Worm (Caenorhabditis elegans) whole organism, L1 larva: ENCODE data around the gene sym-4.

ENCODE experiments used
- C04F5.9 ChIP-seq: sonication (generic microtip); optimal IDR thresholded peaks from 2 replicates; lab custom pipeline; 2016; ENCODE audit warnings: missing genetic modification characterization, missing compliant biosample characterization
- C16A3.4 ChIP-seq: fragments of 150-350 bp; optimal IDR thresholded peaks from 2 replicates; lab custom pipeline; 2014; ENCODE audit warnings: missing biosample characterization, missing genetic modification characterization
- F16B12.6 ChIP-seq: fragments of 150-350 bp; optimal IDR thresholded peaks from 2 replicates; lab custom pipeline; 2014; ENCODE audit warnings: missing biosample characterization, missing genetic modification characterization
- Y116A8C.19 ChIP-seq: sonication (generic microtip); optimal IDR thresholded peaks from 2 replicates; lab custom pipeline; 2016; ENCODE audit warnings: missing compliant biosample characterization, missing genetic modification characterization, borderline replicate concordance
- aha-1 ChIP-seq: fragments of 150-350 bp; optimal IDR thresholded peaks from 2 replicates; lab custom pipeline; 2014; ENCODE audit warnings: missing biosample characterization, missing genetic modification characterization
- blmp-1 ChIP-seq: fragments of 150-350 bp; optimal IDR thresholded peaks from 2 replicates; lab custom pipeline; 2014; ENCODE audit warnings: missing biosample characterization, missing genetic modification characterization
- ceh-82 ChIP-seq, 3 experiments: fragments of 150-350 bp in 1 of 3; sonication (generic microtip) in 2 of 3; optimal IDR thresholded peaks; 2 replicates each; lab custom pipeline; 2014 to 2017; ENCODE audit warnings: missing biosample characterization in 3 of 3, missing genetic modification characterization in 3 of 3
- ceh-90 ChIP-seq: sonication (generic microtip); optimal IDR thresholded peaks from 2 replicates; lab custom pipeline; 2016; ENCODE audit warnings: missing genetic modification characterization, missing compliant biosample characterization
- ces-1 ChIP-seq: fragments of 150-350 bp; optimal IDR thresholded peaks from 2 replicates; lab custom pipeline; 2014; ENCODE audit warnings: missing biosample characterization, missing genetic modification reagents, missing genetic modification characterization
- dpl-1 ChIP-seq, 3 experiments: fragments of 150-350 bp in 2 of 3; sonication (generic microtip) in 1 of 3; optimal IDR thresholded peaks; 2 replicates each; lab custom pipeline; 2014 to 2017; ENCODE audit warnings: missing biosample characterization in 3 of 3, missing genetic modification characterization in 3 of 3, missing genetic modification reagents in 3 of 3
- efl-1 ChIP-seq, 4 experiments: fragments of 150-350 bp; optimal IDR thresholded peaks in 3 of 4; peaks in 1 of 4; 1 replicate in 1 of 4; 2 replicates in 3 of 4; lab custom pipeline; 2014; ENCODE audit warnings: missing biosample characterization in 2 of 4, missing genetic modification characterization in 2 of 4, missing genetic modification reagents in 2 of 4
- egl-13 ChIP-seq: sonication (generic microtip); optimal IDR thresholded peaks from 2 replicates; lab custom pipeline; 2016; ENCODE audit warnings: missing genotype, missing genetic modification reagents, missing genetic modification characterization, missing compliant biosample characterization
- egl-27 ChIP-seq, 2 experiments: fragments of 150-350 bp in 1 of 2; sonication (generic microtip); optimal IDR thresholded peaks; 3 replicates each; lab custom pipeline; 2017 to 2018; ENCODE audit warnings: missing biosample characterization in 2 of 2, missing genetic modification characterization in 2 of 2, missing genetic modification reagents in 2 of 2
- elt-3 ChIP-seq, 6 experiments: fragments of 150-350 bp in 1 of 6; sonication (generic microtip); optimal IDR thresholded peaks; 2 replicates each; lab custom pipeline; 2017 to 2018; ENCODE audit warnings: missing biosample characterization in 6 of 6, missing genetic modification characterization in 6 of 6, inconsistent platforms in 1 of 6
- ets-5 ChIP-seq: fragments of 200-800 bp; sonication (Bioruptor generic); IDR thresholded peaks from 2 replicates; pipeline ENCODE4 v1.3.6; 2022; ENCODE audit warnings: missing genetic modification characterization, missing compliant biosample characterization
- fkh-8 ChIP-seq: sonication (generic microtip); optimal IDR thresholded peaks from 2 replicates; lab custom pipeline; 2016; ENCODE audit warnings: mild to moderate bottlenecking, missing genetic modification characterization, missing compliant biosample characterization
- fos-1 ChIP-seq: fragments of 150-350 bp; optimal IDR thresholded peaks from 2 replicates; lab custom pipeline; 2014; ENCODE audit warnings: missing biosample characterization, missing genetic modification characterization
- grh-1 ChIP-seq: fragments of 200-800 bp; sonication (Bioruptor generic); IDR thresholded peaks from 2 replicates; pipeline ENCODE4 v1.3.6; 2022; ENCODE audit warnings: missing genetic modification reagents, missing genetic modification characterization, missing compliant biosample characterization
- hlh-17 ChIP-seq: fragments of 200-800 bp; sonication (Bioruptor generic); optimal IDR thresholded peaks from 2 replicates; lab custom pipeline; 2018; ENCODE audit warnings: missing genetic modification characterization, mild to moderate bottlenecking, missing compliant biosample characterization, moderate library complexity, borderline replicate concordance
- hlh-4 ChIP-seq: sonication (generic microtip); optimal IDR thresholded peaks from 2 replicates; lab custom pipeline; 2016; ENCODE audit warnings: mild to moderate bottlenecking, missing genetic modification characterization, missing compliant biosample characterization
- lin-39 ChIP-seq: fragments of 150-350 bp; optimal IDR thresholded peaks from 2 replicates; lab custom pipeline; 2014; ENCODE audit warnings: missing biosample characterization, missing genetic modification reagents, missing genetic modification characterization
- lsy-2 ChIP-seq, 2 experiments: fragments of 150-350 bp; optimal IDR thresholded peaks; 2 replicates each; lab custom pipeline; 2014; ENCODE audit warnings: missing biosample characterization in 2 of 2, missing genetic modification characterization in 2 of 2
- mab-9 ChIP-seq: fragments of 200-800 bp; sonication (Bioruptor generic); IDR thresholded peaks from 2 replicates; pipeline ENCODE4 v1.3.6; 2022; ENCODE audit warnings: missing genetic modification reagents, missing genetic modification characterization, missing compliant biosample characterization
- nhr-11 ChIP-seq: fragments of 150-350 bp; optimal IDR thresholded peaks from 2 replicates; lab custom pipeline; 2014; ENCODE audit warnings: missing biosample characterization, missing genetic modification characterization
- nhr-12 ChIP-seq: sonication (generic microtip); optimal IDR thresholded peaks from 2 replicates; lab custom pipeline; 2017; ENCODE audit warnings: missing biosample characterization, missing genetic modification characterization
- nhr-19 ChIP-seq: fragments of 200-800 bp; sonication (Bioruptor generic); conservative IDR thresholded peaks from 2 replicates; pipeline ENCODE4 v1.3.6; 2022; ENCODE audit warnings: missing genetic modification characterization, missing compliant biosample characterization
- nhr-20 ChIP-seq: sonication (generic microtip); optimal IDR thresholded peaks from 2 replicates; lab custom pipeline; 2016; ENCODE audit warnings: mild to moderate bottlenecking, missing genetic modification characterization, missing compliant biosample characterization
- nhr-237 ChIP-seq: fragments of 150-350 bp; optimal IDR thresholded peaks from 2 replicates; lab custom pipeline; 2014; ENCODE audit warnings: missing biosample characterization, missing genetic modification characterization
- nhr-47 ChIP-seq: sonication (generic microtip); optimal IDR thresholded peaks from 2 replicates; lab custom pipeline; 2016; ENCODE audit warnings: mild to moderate bottlenecking, missing genetic modification characterization, moderate library complexity, missing compliant biosample characterization
- nhr-71 ChIP-seq: sonication (generic microtip); optimal IDR thresholded peaks from 2 replicates; lab custom pipeline; 2016; ENCODE audit warnings: mild to moderate bottlenecking, missing genetic modification characterization, moderate library complexity, missing compliant biosample characterization
- nhr-84 ChIP-seq: sonication (generic microtip); optimal IDR thresholded peaks from 2 replicates; lab custom pipeline; 2017; ENCODE audit warnings: missing biosample characterization, missing genetic modification characterization
- pag-3 ChIP-seq: sonication (generic microtip); optimal IDR thresholded peaks from 2 replicates; lab custom pipeline; 2017; ENCODE audit warnings: missing genetic modification characterization, mild to moderate bottlenecking, missing compliant biosample characterization, antibody characterized with exemption, borderline replicate concordance; ENCODE audit not compliant: insufficient read depth
- pqm-1 ChIP-seq: sonication (generic microtip); optimal IDR thresholded peaks from 3 replicates; lab custom pipeline; 2017; ENCODE audit warnings: missing biosample characterization, missing genetic modification characterization
- rnt-1 ChIP-seq: sonication (generic microtip); optimal IDR thresholded peaks from 2 replicates; lab custom pipeline; 2016; ENCODE audit warnings: mild to moderate bottlenecking, missing genetic modification characterization, moderate library complexity, missing compliant biosample characterization
- snu-23 ChIP-seq: sonication (generic microtip); optimal IDR thresholded peaks from 2 replicates; lab custom pipeline; 2016; ENCODE audit warnings: missing genetic modification characterization, missing compliant biosample characterization
- sox-4 ChIP-seq: sonication (generic microtip); optimal IDR thresholded peaks from 2 replicates; lab custom pipeline; 2016; ENCODE audit warnings: missing genetic modification characterization, missing compliant biosample characterization
- sptf-1 ChIP-seq: fragments of 150-350 bp; optimal IDR thresholded peaks from 2 replicates; lab custom pipeline; 2014; ENCODE audit warnings: missing biosample characterization, missing genetic modification characterization
- tbx-2 ChIP-seq: sonication (generic microtip); optimal IDR thresholded peaks from 2 replicates; lab custom pipeline; 2016; ENCODE audit warnings: missing genetic modification characterization, missing compliant biosample characterization
- unc-130 ChIP-seq: fragments of 150-350 bp; optimal IDR thresholded peaks from 2 replicates; lab custom pipeline; 2017; ENCODE audit warnings: missing biosample characterization, missing genetic modification characterization, inconsistent platforms
- unc-30 ChIP-seq: sonication (generic microtip); optimal IDR thresholded peaks from 2 replicates; lab custom pipeline; 2017; ENCODE audit warnings: missing biosample characterization, missing genetic modification characterization
- unc-86 ChIP-seq: sonication (generic microtip); optimal IDR thresholded peaks from 2 replicates; lab custom pipeline; 2016; ENCODE audit warnings: missing genetic modification characterization, missing compliant biosample characterization
- unc-98 ChIP-seq: fragments of 200-800 bp; sonication (Bioruptor generic); IDR thresholded peaks from 2 replicates; pipeline ENCODE4 v1.3.6; 2022; ENCODE audit warnings: missing genetic modification characterization, missing compliant biosample characterization
- vab-15 ChIP-seq: sonication (generic microtip); optimal IDR thresholded peaks from 2 replicates; lab custom pipeline; 2017; ENCODE audit warnings: missing genotype, mild to moderate bottlenecking, missing genetic modification characterization, missing compliant biosample characterization
- xbp-1 ChIP-seq: sonication (generic microtip); optimal IDR thresholded peaks from 2 replicates; lab custom pipeline; 2016; ENCODE audit warnings: missing genetic modification characterization, missing compliant biosample characterization
- zip-4 ChIP-seq: fragments of 200-800 bp; sonication (Bioruptor generic); optimal IDR thresholded peaks from 2 replicates; lab custom pipeline; 2018; ENCODE audit warnings: mild to moderate bottlenecking, missing genetic modification characterization, moderate library complexity, missing compliant biosample characterization

sym-4 gene

DNA sequence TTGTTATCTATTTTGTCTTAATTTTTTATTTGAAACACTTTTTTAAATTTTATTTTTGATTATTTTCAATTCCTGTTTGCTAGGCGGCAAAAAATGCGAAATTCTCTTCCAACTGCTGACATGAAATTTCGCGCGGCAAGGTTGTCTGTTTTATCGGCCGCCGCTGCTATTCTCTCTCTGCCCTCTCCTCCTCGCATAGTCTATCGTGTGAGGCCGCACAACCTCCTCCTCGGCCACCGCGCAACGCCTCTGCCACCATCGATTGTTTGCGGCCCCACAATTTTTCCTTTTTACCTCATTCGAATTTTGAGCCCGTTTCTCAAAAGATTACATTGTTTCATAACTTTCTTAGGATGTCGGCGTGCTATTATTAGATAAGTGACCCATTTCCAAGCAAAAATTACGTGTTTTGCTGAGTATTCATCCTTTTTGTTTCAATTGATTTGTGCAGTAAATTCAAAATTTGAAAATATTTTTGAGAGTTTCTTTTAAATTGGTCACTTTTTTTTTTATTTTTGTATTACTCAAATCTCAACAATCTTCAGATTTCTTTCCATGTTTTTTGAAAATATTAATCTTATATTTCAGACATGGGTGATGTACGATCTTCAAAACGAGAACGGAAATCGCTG, 42.0 kb downstream of the sym-4 start, which contains the start of gene F28H6.4 (continued):
- no peak for TF ChIP-seq unc-30 (tag; lab: Kevin White, UChicago)
- no peak for TF ChIP-seq mab-9 (GFP tag; lab: Robert Waterston, UW)
- no peak for TF ChIP-seq nhr-12
- TF ChIP-seq lin-39 (tag; lab: Kevin White, UChicago), result no peak
- TF ChIP-seq tbx-2 (tag; lab: Kevin White, UChicago), result peak; percentile 2
- no peak for TF ChIP-seq egl-13 (tag; lab: Kevin White, UChicago)
- TF ChIP-seq xbp-1 (tag; lab: Kevin White, UChicago), result no peak
- no peak for TF ChIP-seq elt-3 (tag; optimal IDR thresholded peaks at IDR 0.05; lab: Kevin White, UChicago)
- TF ChIP-seq ceh-90 (tag; lab: Kevin White, UChicago), result no peak
- no peak for TF ChIP-seq nhr-237 (tag; lab: Kevin White, UChicago)
- no peak for TF ChIP-seq hlh-4 (tag; lab: Kevin White, UChicago)
- TF ChIP-seq rnt-1 (tag; lab: Kevin White, UChicago), result peak; percentile 45
- no peak for TF ChIP-seq hlh-17 (GFP tag; lab: Kevin White, UChicago)
- no peak for TF ChIP-seq ces-1 (GFP tag; lab: Kevin White, UChicago)
- no peak for TF ChIP-seq aha-1 (tag; lab: Kevin White, UChicago)
- no peak for TF ChIP-seq nhr-19
- TF ChIP-seq pag-3, result no peak
- TF ChIP-seq C04F5.9 (tag; lab: Kevin White, UChicago), result no peak
- TF ChIP-seq efl-1 (optimal IDR thresholded peaks at IDR 0.05; lab: Kevin White, UChicago), result peak in 1 of 2 experiments; percentile 36
- no peak for TF ChIP-seq efl-1 (GFP tag; optimal IDR thresholded peaks at IDR 0.05 in 1 of 2; lab: Kevin White, UChicago)
- no peak for TF ChIP-seq F16B12.6 (tag; lab: Kevin White, UChicago)
- TF ChIP-seq fos-1 (tag; lab: Kevin White, UChicago), result no peak
- TF ChIP-seq fkh-8, result peak; percentile 20
- TF ChIP-seq ceh-82 (tag; optimal IDR thresholded peaks at IDR 0.05; lab: Kevin White, UChicago), result peak in 1 of 3 experiments; percentile 25
- no peak for TF ChIP-seq vab-15
- no peak for TF ChIP-seq sptf-1 (tag; lab: Kevin White, UChicago)
- no peak for TF ChIP-seq sox-4
- peak; percentile 3 for TF ChIP-seq nhr-47 (tag; lab: Kevin White, UChicago)

DNA sequence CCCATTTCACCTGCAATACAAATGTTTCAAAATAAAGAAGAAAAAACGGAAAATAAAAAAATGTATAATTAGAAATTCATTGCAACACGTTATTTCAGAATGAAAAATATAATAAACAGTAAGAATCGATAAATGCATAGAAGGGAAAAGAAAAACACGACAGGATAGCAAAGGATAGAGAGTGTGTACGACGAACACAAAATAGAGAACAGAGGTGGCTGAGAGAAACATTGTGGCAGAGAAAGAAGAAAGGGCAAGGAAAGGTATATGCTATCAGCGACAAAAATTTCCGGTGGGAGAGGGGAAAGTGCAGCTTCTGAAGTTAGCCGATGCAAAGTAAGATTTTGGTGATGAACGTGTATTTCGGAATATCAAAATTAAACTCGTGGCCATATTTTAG, 43.5 kb downstream of the sym-4 start, which contains the start of gene F28H6.6:
TSS of gene F28H6.6 (minus strand) at position 10 of the 400 bp plus-strand sequence.
- TF ChIP-seq dpl-1 (GFP tag; optimal IDR thresholded peaks at IDR 0.05; lab: Kevin White, UChicago) (no peak), pqm-1 (tag; lab: Kevin White, UChicago) (no peak), snu-23 (GFP tag; lab: Kevin White, UChicago) (no peak), Y116A8C.19 (tag; lab: Kevin White, UChicago) (no peak), nhr-71 (no peak), blmp-1 (tag; lab: Kevin White, UChicago) (peak; percentile 87), unc-86 (no peak)

DNA sequence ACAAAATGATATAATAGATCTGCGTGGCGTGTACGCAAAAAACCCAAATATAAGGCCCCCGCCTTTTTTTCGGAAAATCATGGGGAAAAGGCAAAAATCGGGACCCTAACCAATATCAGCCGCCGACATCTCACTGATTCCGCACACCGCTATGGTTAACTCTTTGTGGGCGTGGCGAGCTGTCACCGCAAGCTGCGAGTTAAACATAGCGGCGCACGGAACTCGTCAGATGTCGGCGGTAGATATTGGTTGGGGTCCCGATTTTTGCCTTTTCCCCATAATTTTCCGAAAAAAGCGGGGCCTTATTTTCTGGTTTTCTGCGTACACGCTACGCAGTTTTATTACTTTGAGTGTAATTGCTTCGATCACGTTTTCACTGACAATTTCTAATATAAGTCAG, 50.7 kb downstream of the sym-4 start:
- TF ChIP-seq ces-1 (GFP tag; lab: Kevin White, UChicago), result no peak
- 0 out of 2 replicates have a peak, but pooled peaks have one; percentile 71 for TF ChIP-seq ets-5 (GFP tag; lab: Robert Waterston, UW)

DNA sequence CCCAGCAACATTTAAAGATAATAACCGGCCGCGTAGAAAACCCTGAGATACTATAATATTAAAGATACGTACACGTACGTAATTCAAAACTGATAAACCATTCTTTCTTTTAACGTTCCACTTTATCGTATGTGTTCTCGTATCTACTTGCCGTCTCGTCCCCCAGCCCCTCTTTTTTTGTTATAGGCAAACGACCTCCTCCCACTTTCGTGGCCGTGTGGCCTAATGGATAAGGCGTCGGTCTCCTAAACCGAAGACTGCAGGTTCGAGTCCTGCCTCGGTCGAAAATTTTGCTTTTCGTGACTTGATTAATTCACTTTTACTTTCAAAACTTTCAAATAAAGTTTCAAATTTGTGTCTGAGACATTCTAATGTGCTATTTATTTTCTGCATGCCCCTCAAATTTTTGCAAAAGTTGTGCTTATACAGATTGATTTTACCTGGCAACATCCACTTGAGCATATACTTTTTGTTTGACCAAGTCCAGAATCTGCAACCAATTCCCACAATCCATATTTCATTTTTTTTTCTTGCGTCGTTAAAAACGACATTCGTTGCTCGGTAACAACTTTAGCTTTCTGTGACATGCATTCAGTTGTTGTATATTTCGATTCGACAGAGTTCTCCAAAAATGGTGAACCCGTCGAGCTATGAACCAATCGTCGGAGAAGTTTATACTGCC, 53.8 kb downstream of the sym-4 start, which contains the start of gene F28H6.7:
TSS of gene F28H6.7 (plus strand) at position 632 of the 682 bp plus-strand sequence.
- TF ChIP-seq xbp-1 (tag; lab: Kevin White, UChicago) (peak; percentile 24), nhr-11 (tag; lab: Kevin White, UChicago) (no peak), nhr-84 (tag; lab: Kevin White, UChicago) (no peak), unc-98 (GFP tag; lab: Robert Waterston, UW) (no peak), lsy-2 (tag; optimal IDR thresholded peaks at IDR 0.05; lab: Kevin White, UChicago) (no peak), nhr-20 (tag; lab: Kevin White, UChicago) (peak; percentile 41), egl-27 (tag; optimal IDR thresholded peaks at IDR 0.05; lab: Kevin White, UChicago) (no peak), zip-4 (GFP tag; lab: Kevin White, UChicago) (no peak), unc-130 (tag; lab: Kevin White, UChicago) (no peak), grh-1 (GFP tag; lab: Robert Waterston, UW) (peak; percentile 13; the same call in 1 of the 2 replicates), vab-15 (no peak), tbx-2 (tag; lab: Kevin White, UChicago) (peak; percentile 29), ets-5 (GFP tag; lab: Robert Waterston, UW) (no peak), snu-23 (GFP tag; lab: Kevin White, UChicago) (peak; percentile 64), rnt-1 (tag; lab: Kevin White, UChicago) (peak; percentile 39), C16A3.4 (tag; lab: Kevin White, UChicago) (peak; percentile 23), efl-1 (optimal IDR thresholded peaks at IDR 0.05; lab: Kevin White, UChicago) (no peak), efl-1 (GFP tag; optimal IDR thresholded peaks at IDR 0.05 in 1 of 2; lab: Kevin White, UChicago) (no peak)
